Worm (Caenorhabditis elegans): ENCODE results near the gene ceh-32.

Gene ceh-32

DNA sequence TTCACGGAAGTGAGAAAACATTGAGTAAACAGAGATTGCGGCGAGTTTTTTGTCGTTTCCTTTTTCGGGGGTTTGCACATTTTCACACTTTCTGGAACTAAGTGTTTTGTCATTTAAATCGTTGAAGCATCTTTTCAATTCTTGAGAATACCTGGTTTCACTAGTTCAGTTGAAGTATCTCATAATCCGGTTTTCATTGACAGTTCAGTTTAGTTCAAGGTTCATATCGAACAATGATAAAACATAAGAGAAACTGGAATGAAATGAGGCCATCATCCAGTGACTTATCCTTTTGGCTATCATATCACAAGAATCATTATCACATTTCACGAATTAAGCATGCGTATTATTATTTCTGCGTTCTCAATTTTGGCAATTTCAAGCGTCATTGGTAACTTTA lies 38.0 kb downstream of the ceh-32 start, which contains the start of gene F46F3.3:
Gene F46F3.3, plus strand, starts transcription at position 301 of the 400 bp plus-strand sequence.
- no peak for TF ChIP-seq him-1 (tag; optimal IDR thresholded peaks at IDR 0.05)
- no peak for TF ChIP-seq W03F9.2 (tag; optimal IDR thresholded peaks at IDR 0.05)
- TF ChIP-seq dao-5 (tag; optimal IDR thresholded peaks at IDR 0.05): no peak

DNA sequence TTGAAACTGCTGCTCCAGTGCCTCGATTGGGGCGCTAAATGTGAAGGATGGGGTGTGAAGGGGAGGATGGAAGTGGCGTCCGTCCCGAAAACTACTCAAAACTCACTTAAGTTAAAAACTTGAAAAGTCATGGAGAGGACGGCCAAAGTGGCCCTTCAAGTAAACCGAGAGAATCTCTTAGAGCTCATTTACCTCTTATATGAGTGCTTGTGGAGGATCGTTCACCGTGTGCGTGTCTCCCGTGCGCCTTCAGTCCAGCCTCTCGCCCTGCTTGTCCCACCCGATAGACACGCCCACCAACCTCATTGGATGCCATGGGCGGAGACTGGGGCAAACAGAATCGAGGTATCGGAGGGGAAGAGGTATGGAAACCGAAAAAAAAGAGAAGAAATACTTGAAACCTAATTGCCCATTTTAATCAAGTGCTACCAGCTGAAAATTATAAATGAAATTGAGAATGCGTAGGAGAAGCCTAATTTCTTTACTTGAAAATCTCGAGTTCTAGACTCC lies 40.3 kb downstream of the ceh-32 start, which contains the start of gene ceh-27:
Gene ceh-27, minus strand, starts transcription at position 228 of the 510 bp plus-strand sequence.
- TF ChIP-seq him-1 (tag; optimal IDR thresholded peaks at IDR 0.05): no peak
- TF ChIP-seq dao-5 (tag; optimal IDR thresholded peaks at IDR 0.05): no peak
- no peak for TF ChIP-seq W03F9.2 (tag; optimal IDR thresholded peaks at IDR 0.05)

DNA sequence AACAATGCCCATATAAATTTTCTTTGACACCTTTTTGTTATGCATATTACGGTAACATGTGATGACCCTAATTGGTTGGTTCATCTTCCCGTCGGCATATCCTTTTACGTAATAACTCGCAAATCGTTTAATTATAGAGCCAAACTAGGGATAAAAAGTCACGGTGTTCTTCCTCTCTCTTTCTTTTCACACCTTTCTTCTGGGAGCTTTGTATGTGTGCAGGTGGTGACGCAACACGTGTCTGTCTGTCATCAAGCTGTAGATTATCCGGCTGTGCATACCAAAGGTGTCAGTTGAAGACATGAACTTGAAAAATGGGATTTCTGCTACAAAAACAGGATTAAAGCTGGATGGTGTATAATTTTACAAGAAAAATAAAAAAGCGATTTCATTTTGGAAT lies 44.6 kb downstream of the ceh-32 start:
- TF ChIP-seq him-1 (tag; optimal IDR thresholded peaks at IDR 0.05): no peak
- TF ChIP-seq W03F9.2 (tag; optimal IDR thresholded peaks at IDR 0.05): no peak
- TF ChIP-seq dao-5 (tag; optimal IDR thresholded peaks at IDR 0.05): no peak

DNA sequence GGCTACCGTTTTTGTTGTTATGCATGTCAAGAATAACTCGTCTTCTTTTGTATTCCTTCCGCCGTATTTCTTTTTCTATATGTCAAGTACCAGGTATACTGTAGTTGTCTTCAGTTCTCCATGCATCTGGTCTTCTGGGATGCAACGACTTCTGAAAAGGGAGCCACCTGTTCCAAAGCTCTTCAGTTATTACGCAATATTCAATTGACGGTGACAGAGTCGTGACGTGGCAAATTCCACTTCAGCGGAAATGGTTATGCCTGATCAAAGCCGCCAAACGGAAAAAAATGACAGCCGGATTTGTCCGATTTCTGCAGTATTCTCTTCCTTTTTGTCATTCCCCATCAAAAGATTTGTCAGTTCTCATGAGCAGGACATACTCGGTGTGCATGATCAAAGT lies 48.7 kb downstream of the ceh-32 start:
- TF ChIP-seq W03F9.2 (tag; optimal IDR thresholded peaks at IDR 0.05) (no peak), dao-5 (tag; optimal IDR thresholded peaks at IDR 0.05) (no peak), him-1 (tag; optimal IDR thresholded peaks at IDR 0.05) (no peak)

DNA sequence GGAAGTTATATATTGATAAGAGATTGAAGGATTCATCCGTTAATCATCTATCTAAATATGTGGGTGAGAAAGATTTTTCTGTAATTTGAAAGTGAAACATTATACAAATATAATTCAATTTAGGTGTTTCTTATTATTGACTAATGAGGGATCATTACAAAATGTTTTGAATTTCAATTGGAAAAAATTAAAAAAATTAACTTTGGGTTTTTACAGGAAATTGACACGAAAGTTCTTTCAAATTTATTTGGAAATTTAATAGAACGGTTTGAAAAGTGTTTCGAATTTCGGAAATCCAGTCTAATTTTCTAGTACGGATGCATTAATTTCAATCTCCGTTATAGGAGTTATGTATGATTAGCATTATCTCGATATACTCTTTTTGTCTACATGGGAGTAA lies 52.1 kb downstream of the ceh-32 start:
- TF ChIP-seq W03F9.2 (tag; optimal IDR thresholded peaks at IDR 0.05) (no peak), him-1 (tag; optimal IDR thresholded peaks at IDR 0.05) (no peak), dao-5 (tag; optimal IDR thresholded peaks at IDR 0.05) (no peak)

Measured in whole organism, L4/young adult.